Worm (Caenorhabditis elegans): ENCODE data around the gene moa-2.

The moa-2 gene

ce11 chrII:7679499-7680012 is 19.3 kb downstream of the moa-2 start:
- TF ChIP-seq lin-40 (tag; optimal IDR thresholded peaks at IDR 0.05) = no peak
- no peak for TF ChIP-seq ztf-6 (GFP tag; IDR thresholded peaks at IDR 0.05)
- TF ChIP-seq madf-3 (GFP tag; IDR thresholded peaks at IDR 0.05) = no peak
- TF ChIP-seq hsf-1 (GFP tag; IDR thresholded peaks at IDR 0.05) = no peak
- no peak for TF ChIP-seq die-1 (tag; optimal IDR thresholded peaks at IDR 0.05)
- no peak for TF ChIP-seq ceh-40 (GFP tag; IDR thresholded peaks at IDR 0.05)
- no peak for TF ChIP-seq F57C9.4 (tag; optimal IDR thresholded peaks at IDR 0.05)
- TF ChIP-seq tbx-9 (tag; optimal IDR thresholded peaks at IDR 0.05; ENCODE audit: borderline replicate concordance) = no peak
- no peak for TF ChIP-seq ceh-91 (GFP tag; IDR thresholded peaks at IDR 0.05)
- TF ChIP-seq K11D2.4 (GFP tag; IDR thresholded peaks at IDR 0.05) = no peak
- no peak for TF ChIP-seq Y56A3A.18 (GFP tag; IDR thresholded peaks at IDR 0.05)
- no peak for TF ChIP-seq him-1 (tag; optimal IDR thresholded peaks at IDR 0.05)
- no peak for TF ChIP-seq somi-1 (GFP tag; optimal IDR thresholded peaks at IDR 0.05)

- TF ChIP-seq zfh-2 (GFP tag; conservative IDR thresholded peaks at IDR 0.05) = 0 out of 2 replicates have a peak, but pooled peaks have one; percentile 45
- no peak for TF ChIP-seq C06A6.2 (GFP tag; conservative IDR thresholded peaks at IDR 0.05)
- no peak for TF ChIP-seq T07F8.4 (tag; optimal IDR thresholded peaks at IDR 0.05)
- TF ChIP-seq dox-1 (GFP tag; IDR thresholded peaks at IDR 0.05) = no peak
Measured at ce11 chrII:7678512-7678911, 20.3 kb downstream of the moa-2 start.

- 0 out of 2 replicates have a peak, but pooled peaks have one; percentile 21 for TF ChIP-seq zfh-2 (GFP tag; conservative IDR thresholded peaks at IDR 0.05)
- TF ChIP-seq lin-54 (GFP tag; optimal IDR thresholded peaks at IDR 0.05) = no peak
- no peak for TF ChIP-seq mxl-1 (tag; optimal IDR thresholded peaks at IDR 0.05)
Measured at ce11 chrII:7676307-7676905, 22.4 kb downstream of the moa-2 start.

- TF ChIP-seq cebp-2 (GFP tag; IDR thresholded peaks at IDR 0.05) = no peak
- no peak for TF ChIP-seq pha-4 (tag; optimal IDR thresholded peaks at IDR 0.05)
- TF ChIP-seq hmg-20 (GFP tag; IDR thresholded peaks at IDR 0.05) = no peak
- TF ChIP-seq aptf-2 (GFP tag; conservative IDR thresholded peaks at IDR 0.05) = no peak
- TF ChIP-seq unc-130 (GFP tag; optimal IDR thresholded peaks at IDR 0.05) = no peak
- TF ChIP-seq ama-1 (optimal IDR thresholded peaks at IDR 0.05) = no peak
- TF ChIP-seq ama-1 (GFP tag; optimal IDR thresholded peaks at IDR 0.05) = no peak
- TF ChIP-seq nfya-2 (GFP tag; IDR thresholded peaks at IDR 0.05) = no peak
- no peak for TF ChIP-seq F57C9.4 (tag; optimal IDR thresholded peaks at IDR 0.05)
- no peak for TF ChIP-seq chd-7 (tag; optimal IDR thresholded peaks at IDR 0.05)
- no peak for TF ChIP-seq nfyb-1 (GFP tag; IDR thresholded peaks at IDR 0.05)
- TF ChIP-seq mcd-1 (GFP tag; IDR thresholded peaks at IDR 0.05) = no peak
- no peak for TF ChIP-seq dpff-1 (tag; optimal IDR thresholded peaks at IDR 0.05)
- TF ChIP-seq rcor-1 (GFP tag; IDR thresholded peaks at IDR 0.05) = no peak
- no peak for TF ChIP-seq F55B11.4 (tag; optimal IDR thresholded peaks at IDR 0.05; ENCODE audit: borderline replicate concordance, insufficient read depth)
- TF ChIP-seq Y67H2A.10 (GFP tag; conservative IDR thresholded peaks at IDR 0.05) = no peak
Measured at ce11 chrII:7675752-7676151, 23.1 kb downstream of the moa-2 start.

ce11 chrII:7671705-7672104 is 27.1 kb downstream of the moa-2 start, which contains the start of gene lir-1:
Gene lir-1 (plus strand): TSS chrII:7672005.
- TF ChIP-seq F23B12.7 (tag; optimal IDR thresholded peaks at IDR 0.05; ENCODE audit: insufficient read depth) (no peak), mes-4 (tag; optimal IDR thresholded peaks at IDR 0.05) (no peak), ztf-28 (GFP tag; IDR thresholded peaks at IDR 0.05) (no peak), Y95B8A.8 (GFP tag; IDR thresholded peaks at IDR 0.05) (no peak), ceh-100 (GFP tag; IDR thresholded peaks at IDR 0.05) (no peak), egl-44 (GFP tag; IDR thresholded peaks at IDR 0.05) (no peak), madf-6 (GFP tag; IDR thresholded peaks at IDR 0.05) (no peak), tbp1 (GFP tag; optimal IDR thresholded peaks at IDR 0.05) (no peak), snpc-3.4 (tag; optimal IDR thresholded peaks at IDR 0.05) (no peak), ztf-22 (GFP tag; optimal IDR thresholded peaks at IDR 0.05) (no peak), lin-26 (GFP tag; IDR thresholded peaks at IDR 0.05) (no peak)
